Worm (Caenorhabditis elegans) whole organism, L2 larva: ENCODE results near the gene xbp-1.

Experiments used
- C34F6.9 ChIP-seq: fragments of 150-350 bp; optimal IDR thresholded peaks from 2 replicates; lab custom pipeline; 2014; ENCODE audit warnings: missing biosample characterization, missing genetic modification characterization
- ZK546.5 ChIP-seq: sonication (generic microtip); optimal IDR thresholded peaks from 2 replicates; lab custom pipeline; 2017; ENCODE audit warnings: missing biosample characterization, missing genetic modification characterization
- aly-2 ChIP-seq: fragments of 150-350 bp; optimal IDR thresholded peaks from 2 replicates; lab custom pipeline; 2014; ENCODE audit warnings: missing biosample characterization, missing genetic modification characterization
- ama-1 ChIP-seq: fragments of 150-350 bp; optimal IDR thresholded peaks from 2 replicates; lab custom pipeline; 2018; ENCODE audit warnings: inconsistent platforms
- blmp-1 ChIP-seq: sonication (generic microtip); optimal IDR thresholded peaks from 2 replicates; lab custom pipeline; 2017; ENCODE audit warnings: missing genetic modification characterization, mild to moderate bottlenecking, missing compliant biosample characterization, antibody characterized with exemption, moderate library complexity; ENCODE audit not compliant: insufficient read depth
- ceh-16 ChIP-seq: fragments of 150-350 bp; optimal IDR thresholded peaks from 2 replicates; lab custom pipeline; 2014; ENCODE audit warnings: missing biosample characterization, missing genetic modification characterization
- ceh-82 ChIP-seq: fragments of 150-350 bp; optimal IDR thresholded peaks from 2 replicates; lab custom pipeline; 2014; ENCODE audit warnings: missing biosample characterization, missing genetic modification characterization
- crh-2 ChIP-seq: sonication (generic microtip); optimal IDR thresholded peaks from 2 replicates; lab custom pipeline; 2017; ENCODE audit warnings: missing biosample characterization, missing genetic modification characterization
- egl-27 ChIP-seq: sonication (generic microtip); optimal IDR thresholded peaks from 3 replicates; lab custom pipeline; 2017; ENCODE audit warnings: missing biosample characterization, missing genetic modification reagents, missing genetic modification characterization
- elt-1 ChIP-seq: fragments of 150-350 bp; optimal IDR thresholded peaks from 2 replicates; lab custom pipeline; 2014; ENCODE audit warnings: missing biosample characterization, missing genetic modification characterization
- fos-1 ChIP-seq: fragments of 150-350 bp; optimal IDR thresholded peaks from 2 replicates; lab custom pipeline; 2014; ENCODE audit warnings: missing biosample characterization, missing genetic modification characterization
- lin-13 ChIP-seq: fragments of 150-350 bp; optimal IDR thresholded peaks from 2 replicates; lab custom pipeline; 2014; ENCODE audit warnings: missing biosample characterization, missing genetic modification reagents, missing genetic modification characterization
- lin-39 ChIP-seq: fragments of 150-350 bp; optimal IDR thresholded peaks from 2 replicates; lab custom pipeline; 2014; ENCODE audit warnings: missing biosample characterization, missing genetic modification reagents, missing genetic modification characterization
- lsy-2 ChIP-seq, 2 experiments: fragments of 150-350 bp in 1 of 2; sonication (generic microtip) in 1 of 2; optimal IDR thresholded peaks; 2 replicates each; lab custom pipeline; 2014 to 2017; ENCODE audit warnings: missing biosample characterization in 2 of 2, missing genetic modification characterization in 2 of 2
- mab-5 ChIP-seq: fragments of 150-350 bp; optimal IDR thresholded peaks from 2 replicates; lab custom pipeline; 2014; ENCODE audit warnings: missing biosample characterization, missing genetic modification characterization
- mbf-1 ChIP-seq: sonication (generic microtip); optimal IDR thresholded peaks from 2 replicates; lab custom pipeline; 2017; ENCODE audit warnings: missing biosample characterization, missing genetic modification characterization
- mdl-1 ChIP-seq, 2 experiments: fragments of 150-350 bp in 1 of 2; sonication (generic microtip) in 1 of 2; optimal IDR thresholded peaks; 2 replicates each; lab custom pipeline; 2017; ENCODE audit warnings: missing biosample characterization in 2 of 2, missing genetic modification characterization in 2 of 2
- nhr-10 ChIP-seq: sonication (generic microtip); optimal IDR thresholded peaks from 2 replicates; lab custom pipeline; 2017; ENCODE audit warnings: missing biosample characterization, missing genetic modification characterization
- nhr-11 ChIP-seq: fragments of 150-350 bp; optimal IDR thresholded peaks from 2 replicates; lab custom pipeline; 2014; ENCODE audit warnings: missing biosample characterization, missing genetic modification characterization
- nhr-12 ChIP-seq: fragments of 150-350 bp; optimal IDR thresholded peaks from 2 replicates; lab custom pipeline; 2014; ENCODE audit warnings: missing biosample characterization, missing genetic modification characterization
- nhr-129 ChIP-seq: fragments of 150-350 bp; optimal IDR thresholded peaks from 2 replicates; lab custom pipeline; 2014; ENCODE audit warnings: missing biosample characterization, missing genetic modification characterization
- nhr-21 ChIP-seq: fragments of 150-350 bp; optimal IDR thresholded peaks from 2 replicates; lab custom pipeline; 2014; ENCODE audit warnings: missing biosample characterization, missing genetic modification characterization
- nhr-23 ChIP-seq: fragments of 150-350 bp; optimal IDR thresholded peaks from 2 replicates; lab custom pipeline; 2014; ENCODE audit warnings: missing biosample characterization, missing genetic modification reagents, missing genetic modification characterization
- nhr-25 ChIP-seq: fragments of 150-350 bp; sonication (generic microtip); optimal IDR thresholded peaks from 3 replicates; lab custom pipeline; 2014; ENCODE audit warnings: missing biosample characterization, missing genetic modification characterization
- sem-4 ChIP-seq: fragments of 150-350 bp; optimal IDR thresholded peaks from 2 replicates; lab custom pipeline; 2014; ENCODE audit warnings: missing biosample characterization, missing genetic modification reagents, missing genetic modification characterization
- skn-1 ChIP-seq: sonication (generic microtip); optimal IDR thresholded peaks from 2 replicates; lab custom pipeline; 2017; ENCODE audit warnings: missing biosample characterization, missing genetic modification characterization
- sma-3 ChIP-seq: sonication (generic microtip); optimal IDR thresholded peaks from 2 replicates; lab custom pipeline; 2016; ENCODE audit warnings: missing genetic modification reagents, missing genetic modification characterization, missing compliant biosample characterization
- sma-9 ChIP-seq, 2 experiments: fragments of 150-350 bp in 1 of 2; sonication (generic microtip) in 1 of 2; optimal IDR thresholded peaks; 2 replicates each; lab custom pipeline; 2014 to 2016; ENCODE audit warnings: missing genetic modification characterization in 2 of 2, mild to moderate bottlenecking in 1 of 2, missing biosample characterization in 1 of 2, missing compliant biosample characterization in 1 of 2, missing genetic modification reagents in 1 of 2, moderate library complexity in 1 of 2
- snpc-4 ChIP-seq: fragments of 150-350 bp; optimal IDR thresholded peaks from 2 replicates; lab custom pipeline; 2014; ENCODE audit warnings: missing biosample characterization, missing genetic modification characterization
- unc-39 ChIP-seq: fragments of 150-350 bp; optimal IDR thresholded peaks from 2 replicates; lab custom pipeline; 2014; ENCODE audit warnings: missing biosample characterization, missing genetic modification characterization
- unc-55 ChIP-seq: fragments of 150-350 bp; sonication (generic microtip); optimal IDR thresholded peaks from 3 replicates; lab custom pipeline; 2014; ENCODE audit warnings: missing biosample characterization, missing genetic modification reagents, missing genetic modification characterization
- unc-62 ChIP-seq: fragments of 150-350 bp; optimal IDR thresholded peaks from 2 replicates; lab custom pipeline; 2014; ENCODE audit warnings: missing biosample characterization, missing genetic modification reagents, missing genetic modification characterization
- ztf-1 ChIP-seq: fragments of 200-800 bp; sonication (Bioruptor generic); conservative IDR thresholded peaks from 2 replicates; pipeline ENCODE4 v1.3.6; 2022; ENCODE audit warnings: missing genetic modification characterization, missing compliant biosample characterization
- ztf-11 ChIP-seq: sonication (generic microtip); optimal IDR thresholded peaks from 2 replicates; lab custom pipeline; 2017; ENCODE audit warnings: missing biosample characterization, missing genetic modification characterization
- ztf-4 ChIP-seq: fragments of 150-350 bp; optimal IDR thresholded peaks from 2 replicates; lab custom pipeline; 2014; ENCODE audit warnings: missing biosample characterization, missing genetic modification characterization

Gene xbp-1

DNA sequence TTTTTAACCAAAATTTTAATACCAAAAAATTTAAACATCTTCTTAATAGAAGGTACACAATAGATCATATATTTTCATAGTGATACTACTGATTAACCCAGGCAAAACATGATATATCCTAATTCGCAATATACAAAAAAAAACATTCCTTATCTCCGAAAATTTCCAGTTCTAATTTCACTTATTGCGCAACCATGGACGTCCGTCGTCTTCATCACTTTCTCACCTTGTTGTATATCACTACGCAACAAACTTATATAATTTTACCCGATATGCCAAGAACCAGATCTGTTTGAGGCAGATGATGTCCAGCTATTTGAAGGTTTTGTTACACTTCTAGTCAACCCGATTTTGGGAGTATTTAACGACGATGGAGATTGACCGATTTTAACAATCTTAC, 5.8 kb upstream of the xbp-1 start, which contains the start of gene R74.2:
Gene R74.2, plus strand, starts transcription at position 316 of the 400 bp plus-strand sequence.
- TF ChIP-seq nhr-25 (tag; lab: Kevin White, UChicago): peak; percentile 41
- TF ChIP-seq fos-1 (tag; lab: Kevin White, UChicago): no peak
- TF ChIP-seq blmp-1: peak; percentile 75

DNA sequence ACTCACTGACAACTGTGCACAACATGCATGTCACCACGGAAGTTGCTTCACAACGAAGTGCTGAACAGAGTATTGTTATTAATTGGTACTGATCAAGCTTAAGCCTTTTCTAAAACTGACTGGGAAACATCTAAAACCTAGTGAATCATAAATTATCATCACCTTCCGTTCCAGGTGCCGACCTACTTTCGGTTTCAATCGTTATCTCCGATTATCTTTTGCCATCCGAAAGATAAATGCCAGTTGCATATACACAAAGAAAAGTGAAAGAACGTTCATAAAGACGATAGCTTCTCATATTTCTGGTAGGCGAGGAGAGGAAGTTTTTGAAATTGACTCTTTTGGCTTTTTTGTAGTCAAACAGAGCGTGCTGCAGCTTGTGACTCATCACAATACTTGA, 4.0 kb upstream of the xbp-1 start:
- TF ChIP-seq unc-62 (GFP tag; lab: Kevin White, UChicago) (no peak), blmp-1 (peak; percentile 84), egl-27 (tag; lab: Kevin White, UChicago) (no peak), sma-3 (no peak), snpc-4 (tag; lab: Kevin White, UChicago) (no peak), unc-55 (GFP tag; lab: Kevin White, UChicago) (no peak), nhr-23 (tag; lab: Kevin White, UChicago) (no peak), elt-1 (tag; lab: Kevin White, UChicago) (no peak), ceh-16 (tag; lab: Kevin White, UChicago) (no peak), mbf-1 (tag; lab: Kevin White, UChicago) (no peak), sem-4 (tag; lab: Kevin White, UChicago) (no peak), skn-1 (no peak), mab-5 (tag; lab: Kevin White, UChicago) (no peak), fos-1 (tag; lab: Kevin White, UChicago) (peak; percentile 17)

DNA sequence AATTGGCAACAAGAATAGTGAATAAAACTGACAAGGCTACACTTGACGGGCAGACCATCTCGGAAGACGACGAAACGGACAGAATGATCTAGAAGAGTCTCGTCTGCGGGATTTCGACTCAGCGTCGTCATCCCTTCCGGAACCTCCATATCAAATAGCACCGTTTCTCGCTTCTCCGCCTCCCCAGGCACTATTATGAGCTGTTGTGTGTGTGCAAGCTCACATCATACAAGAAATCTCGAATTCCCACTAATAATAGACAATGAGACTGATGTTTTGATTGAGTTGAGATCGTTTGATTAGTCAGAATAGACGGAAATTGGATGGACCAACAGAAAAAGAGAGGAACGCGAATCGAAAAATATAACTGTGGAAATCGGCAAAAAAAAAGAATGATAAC, 3.4 kb upstream of the xbp-1 start, which contains the start of gene spp-28:
Gene spp-28, minus strand, starts transcription at position 101 of the 400 bp plus-strand sequence.
- no peak for TF ChIP-seq nhr-129 (tag; lab: Kevin White, UChicago)
- TF ChIP-seq nhr-12: no peak
- TF ChIP-seq mdl-1 (tag; optimal IDR thresholded peaks at IDR 0.05; lab: Kevin White, UChicago): no peak
- TF ChIP-seq ZK546.5 (tag; lab: Kevin White, UChicago): no peak
- TF ChIP-seq snpc-4 (tag; lab: Kevin White, UChicago): no peak
- no peak for TF ChIP-seq C34F6.9 (tag; lab: Kevin White, UChicago)
- no peak for TF ChIP-seq blmp-1
- no peak for TF ChIP-seq aly-2 (tag; lab: Kevin White, UChicago)
- TF ChIP-seq ama-1 (lab: Kevin White, UChicago): no peak
- TF ChIP-seq unc-39 (tag; lab: Kevin White, UChicago): no peak
- TF ChIP-seq sma-9 (GFP tag; optimal IDR thresholded peaks at IDR 0.05; lab: Kevin White, UChicago): no peak
- no peak for TF ChIP-seq sma-9 (tag; optimal IDR thresholded peaks at IDR 0.05; lab: Kevin White, UChicago)
- no peak for TF ChIP-seq sma-3
- no peak for TF ChIP-seq fos-1 (tag; lab: Kevin White, UChicago)
- no peak for TF ChIP-seq mab-5 (tag; lab: Kevin White, UChicago)
- TF ChIP-seq ztf-1: no peak
- no peak for TF ChIP-seq ceh-82 (tag; lab: Kevin White, UChicago)
- TF ChIP-seq sem-4 (tag; lab: Kevin White, UChicago): no peak
- TF ChIP-seq lin-39 (tag; lab: Kevin White, UChicago): no peak
- TF ChIP-seq ztf-4 (tag; lab: Kevin White, UChicago): no peak
- no peak for TF ChIP-seq nhr-21 (tag; lab: Kevin White, UChicago)

DNA sequence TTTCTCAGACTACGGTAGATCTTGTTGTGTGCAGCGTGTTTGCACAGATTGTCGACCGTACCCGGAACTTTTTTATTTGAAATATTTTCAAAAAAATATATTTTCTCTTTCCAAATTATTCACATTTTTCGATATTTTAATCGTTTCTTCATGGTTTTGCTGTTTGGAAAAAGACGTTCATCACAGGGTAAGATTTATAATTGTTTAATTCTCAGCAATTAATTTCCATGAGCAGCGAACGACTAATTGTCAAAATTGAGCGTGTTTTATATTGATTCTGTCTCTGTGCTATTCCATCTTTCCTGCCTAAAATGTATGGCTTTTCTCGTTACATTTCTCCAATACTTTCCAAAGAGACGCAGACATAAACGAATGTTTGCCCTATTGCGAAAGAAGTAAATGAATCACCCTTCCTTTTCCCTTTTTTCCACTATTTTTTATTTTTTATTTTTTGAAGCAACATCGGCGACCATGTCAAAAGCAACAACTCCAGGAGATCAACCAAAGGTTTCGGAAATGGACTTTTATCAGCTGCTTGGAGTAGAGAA, 2.4 kb upstream of the xbp-1 start, which contains the start of gene dnj-16:
Gene dnj-16, plus strand, starts transcription at position 51 of the 548 bp plus-strand sequence.
- no peak for TF ChIP-seq nhr-10 (tag; lab: Kevin White, UChicago)
- peak; percentile 29 for TF ChIP-seq lin-13
- TF ChIP-seq crh-2 (tag; lab: Kevin White, UChicago): peak; percentile 74
- peak in 1 of 2 experiments; percentile 2 for TF ChIP-seq mdl-1 (tag; optimal IDR thresholded peaks at IDR 0.05; lab: Kevin White, UChicago)
- TF ChIP-seq nhr-21 (tag; lab: Kevin White, UChicago): no peak
- peak; percentile 66 for TF ChIP-seq nhr-129 (tag; lab: Kevin White, UChicago)
- no peak for TF ChIP-seq nhr-11 (tag; lab: Kevin White, UChicago)
- TF ChIP-seq ztf-11 (tag; lab: Kevin White, UChicago): no peak
- TF ChIP-seq ceh-82 (tag; lab: Kevin White, UChicago): no peak
- peak; percentile 16 for TF ChIP-seq mab-5 (tag; lab: Kevin White, UChicago)
- TF ChIP-seq C34F6.9 (tag; lab: Kevin White, UChicago): peak; percentile 87
- TF ChIP-seq ztf-4 (tag; lab: Kevin White, UChicago): peak; percentile 23
- TF ChIP-seq fos-1 (tag; lab: Kevin White, UChicago): peak; percentile 97
- peak; percentile 8 to 55 for TF ChIP-seq lsy-2 (tag; optimal IDR thresholded peaks at IDR 0.05; lab: Kevin White, UChicago)
- peak; percentile 94 for TF ChIP-seq unc-55 (GFP tag; lab: Kevin White, UChicago)
- TF ChIP-seq sma-9 (GFP tag; optimal IDR thresholded peaks at IDR 0.05; lab: Kevin White, UChicago): peak; percentile 12
- TF ChIP-seq sma-9 (tag; optimal IDR thresholded peaks at IDR 0.05; lab: Kevin White, UChicago): no peak
